Fruit fly (Drosophila melanogaster) whole organism, adult: ENCODE measurements around the gene shakB.

Experiments used
- CG11617 ChIP-seq: fragments of 200-800 bp; sonication (Bioruptor generic); optimal IDR thresholded peaks from 2 replicates; lab custom pipeline; 2017; ENCODE audit warnings: mild to moderate bottlenecking, missing biosample characterization, missing genetic modification reagents, missing genetic modification characterization
- CG12768 ChIP-seq: fragments of 200-800 bp; sonication (Bioruptor generic); optimal IDR thresholded peaks from 2 replicates; lab custom pipeline; 2017; ENCODE audit warnings: missing biosample characterization, missing genetic modification characterization, mild to moderate bottlenecking, moderate library complexity, missing genetic modification reagents
- CG14711 ChIP-seq: fragments of 200-800 bp; sonication (Bioruptor generic); optimal IDR thresholded peaks from 2 replicates; lab custom pipeline; 2018; ENCODE audit warnings: missing biosample characterization, mild to moderate bottlenecking, missing genetic modification characterization, moderate library complexity
- CG1620 ChIP-seq: fragments of 200-800 bp; sonication (Bioruptor generic); optimal IDR thresholded peaks from 2 replicates; lab custom pipeline; 2016; ENCODE audit warnings: missing biosample characterization, missing genetic modification characterization
- CG33017 ChIP-seq: fragments of 200-800 bp; sonication (Bioruptor generic); optimal IDR thresholded peaks from 2 replicates; lab custom pipeline; 2018; ENCODE audit warnings: missing biosample characterization, mild to moderate bottlenecking, missing genetic modification characterization, moderate library complexity
- CG5204 ChIP-seq: fragments of 200-800 bp; sonication (Bioruptor generic); optimal IDR thresholded peaks from 2 replicates; lab custom pipeline; 2016; ENCODE audit warnings: missing biosample characterization, missing genetic modification characterization
- CG7045 ChIP-seq: fragments of 200-800 bp; sonication (Bioruptor generic); optimal IDR thresholded peaks from 2 replicates; lab custom pipeline; 2017; ENCODE audit warnings: missing biosample characterization, mild to moderate bottlenecking, missing genetic modification characterization
- CG7101 ChIP-seq: fragments of 200-800 bp; sonication (Bioruptor generic); optimal IDR thresholded peaks from 2 replicates; lab custom pipeline; 2018; ENCODE audit warnings: missing biosample characterization, mild to moderate bottlenecking, missing genetic modification characterization, moderate library complexity
- Clk ChIP-seq: fragments of 200-800 bp; sonication (Bioruptor generic); optimal IDR thresholded peaks from 2 replicates; lab custom pipeline; 2017; ENCODE audit warnings: missing biosample characterization, missing genetic modification characterization
- Crg-1 ChIP-seq: fragments of 200-800 bp; sonication (Bioruptor generic); optimal IDR thresholded peaks from 2 replicates; lab custom pipeline; 2016; ENCODE audit warnings: missing biosample characterization, missing genetic modification characterization
- Hr96 ChIP-seq: fragments of 200-800 bp; sonication (Bioruptor generic); optimal IDR thresholded peaks from 2 replicates; lab custom pipeline; 2016; ENCODE audit warnings: missing biosample characterization, missing genetic modification characterization
- Mnt ChIP-seq: fragments of 200-800 bp; sonication (Bioruptor generic); optimal IDR thresholded peaks from 2 replicates; lab custom pipeline; 2016; ENCODE audit warnings: missing biosample characterization, mild to moderate bottlenecking, missing genetic modification characterization
- bab1 ChIP-seq: fragments of 200-800 bp; sonication (Bioruptor generic); optimal IDR thresholded peaks from 3 replicates; lab custom pipeline; 2019; ENCODE audit warnings: missing biosample characterization, mild to moderate bottlenecking, missing genetic modification characterization, moderate library complexity
- cic ChIP-seq: fragments of 200-800 bp; sonication (Bioruptor generic); optimal IDR thresholded peaks from 2 replicates; lab custom pipeline; 2017; ENCODE audit warnings: missing biosample characterization, mild to moderate bottlenecking, missing genetic modification characterization, moderate library complexity
- cnc ChIP-seq, 2 experiments: fragments of >200 bp; optimal IDR thresholded peaks; 2 replicates each; lab custom pipeline; 2017
- kay ChIP-seq: fragments of 200-800 bp; sonication (Bioruptor generic); peaks from one replicate; lab custom pipeline; 2016; ENCODE audit warnings: missing biosample characterization, missing genetic modification characterization, borderline replicate concordance
- ovo ChIP-seq: fragments of 200-800 bp; sonication (Bioruptor generic); optimal IDR thresholded peaks from 2 replicates; lab custom pipeline; 2016; ENCODE audit warnings: missing biosample characterization, missing genetic modification characterization
- pad ChIP-seq: fragments of 200-800 bp; sonication (Bioruptor generic); optimal IDR thresholded peaks from 3 replicates; lab custom pipeline; 2017; ENCODE audit warnings: missing biosample characterization, missing genetic modification characterization, mild to moderate bottlenecking, moderate library complexity, missing genetic modification reagents
- tj ChIP-seq: fragments of 200-800 bp; sonication (Bioruptor generic); optimal IDR thresholded peaks from 3 replicates; lab custom pipeline; 2017; ENCODE audit warnings: missing biosample characterization, mild to moderate bottlenecking, missing genetic modification characterization, moderate library complexity
- toe ChIP-seq: fragments of 200-800 bp; sonication (Bioruptor generic); optimal IDR thresholded peaks from 2 replicates; lab custom pipeline; 2016; ENCODE audit warnings: missing biosample characterization, missing genetic modification characterization

The shakB gene

DNA sequence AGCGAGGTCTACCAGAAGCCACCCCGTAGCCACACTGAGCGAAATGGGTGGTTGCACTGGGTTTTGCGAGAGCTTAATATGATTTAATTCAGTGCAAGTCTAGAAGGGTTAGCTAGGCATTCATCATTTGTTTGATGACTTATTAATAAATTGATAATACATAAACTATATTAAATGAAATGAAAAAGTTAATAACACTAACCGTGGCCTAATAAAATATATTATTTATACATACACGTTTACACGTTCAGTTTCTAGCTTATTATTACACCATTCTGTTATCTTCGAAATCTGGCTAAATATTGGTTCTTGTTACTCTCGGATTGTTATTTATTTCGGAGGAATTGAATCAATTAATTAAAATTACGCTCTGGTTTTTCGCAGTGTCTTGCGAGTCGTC, 170.4 kb downstream of the shakB start:
- no peak for TF ChIP-seq cnc (optimal IDR thresholded peaks at IDR 0.05; lab: Kevin White, UChicago)
- no peak for TF ChIP-seq pad (GFP tag; lab: Kevin White, UChicago)
- no peak for TF ChIP-seq CG1620 (GFP tag; lab: Kevin White, UChicago)
- TF ChIP-seq ovo, result no peak
- no peak for TF ChIP-seq bab1 (GFP tag; lab: Kevin White, UChicago)
- TF ChIP-seq CG5204 (GFP tag; lab: Kevin White, UChicago), result no peak
- no peak for TF ChIP-seq kay (GFP tag; lab: Kevin White, UChicago)

DNA sequence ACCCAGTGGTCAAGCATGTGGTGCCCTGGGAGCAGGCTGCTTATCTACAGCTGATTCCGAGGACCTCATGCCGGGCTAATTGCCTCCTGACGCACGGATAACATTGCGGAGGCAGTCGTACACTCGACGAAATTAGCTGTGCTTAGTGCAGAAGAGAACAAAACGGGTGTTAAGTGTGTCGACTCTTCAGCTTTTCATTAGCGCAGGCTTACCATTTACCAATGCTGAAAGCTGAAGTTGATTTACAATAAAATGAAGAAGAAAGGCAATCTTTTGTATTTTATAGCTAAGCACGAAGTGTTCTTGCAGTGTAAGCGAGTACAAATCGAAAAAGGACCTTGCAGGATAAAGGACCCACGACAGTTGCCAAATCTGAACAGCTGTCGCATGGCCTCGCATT, 173.7 kb downstream of the shakB start:
- TF ChIP-seq bab1 (GFP tag; lab: Kevin White, UChicago) (no peak), pad (GFP tag; lab: Kevin White, UChicago) (no peak), tj (no peak), Mnt (GFP tag; lab: Kevin White, UChicago) (no peak), CG5204 (GFP tag; lab: Kevin White, UChicago) (no peak), CG33017 (tag; lab: Kevin White, UChicago) (no peak), ovo (no peak), Crg-1 (GFP tag; lab: Kevin White, UChicago) (no peak)

DNA sequence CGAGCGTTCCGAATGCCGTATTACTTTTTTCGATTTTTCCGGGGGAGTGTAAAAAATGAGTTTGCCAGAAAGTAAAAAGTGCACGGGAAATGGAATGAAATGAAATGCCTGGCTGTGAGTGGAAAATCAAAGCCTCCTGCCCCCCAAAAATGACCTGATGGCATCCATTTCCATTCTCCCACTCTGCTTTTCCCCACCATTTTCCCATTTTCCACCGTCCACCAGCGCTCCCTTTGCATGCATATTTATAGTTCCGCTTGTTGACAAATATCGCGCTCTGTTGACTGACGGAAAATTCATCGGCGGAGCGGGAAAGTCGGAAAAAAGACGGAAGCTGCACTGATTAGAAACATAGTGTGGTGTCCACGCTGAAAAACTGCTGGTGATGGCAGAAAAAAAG, 181.0 kb downstream of the shakB start, which contains the start of gene CG15452:
TSS of gene CG15452 (minus strand) at position 101 of the 400 bp plus-strand sequence.
- no peak for TF ChIP-seq Crg-1 (GFP tag; lab: Kevin White, UChicago)
- no peak for TF ChIP-seq cnc (optimal IDR thresholded peaks at IDR 0.05; lab: Kevin White, UChicago)
- no peak for TF ChIP-seq CG14711 (tag; lab: Kevin White, UChicago)
- no peak for TF ChIP-seq cic (GFP tag; lab: Kevin White, UChicago)
- TF ChIP-seq CG12768 (GFP tag; lab: Kevin White, UChicago), result no peak
- TF ChIP-seq Hr96, result no peak
- no peak for TF ChIP-seq Mnt (GFP tag; lab: Kevin White, UChicago)
- no peak for TF ChIP-seq bab1 (GFP tag; lab: Kevin White, UChicago)
- no peak for TF ChIP-seq toe (GFP tag; lab: Kevin White, UChicago)
- no peak for TF ChIP-seq pad (GFP tag; lab: Kevin White, UChicago)

DNA sequence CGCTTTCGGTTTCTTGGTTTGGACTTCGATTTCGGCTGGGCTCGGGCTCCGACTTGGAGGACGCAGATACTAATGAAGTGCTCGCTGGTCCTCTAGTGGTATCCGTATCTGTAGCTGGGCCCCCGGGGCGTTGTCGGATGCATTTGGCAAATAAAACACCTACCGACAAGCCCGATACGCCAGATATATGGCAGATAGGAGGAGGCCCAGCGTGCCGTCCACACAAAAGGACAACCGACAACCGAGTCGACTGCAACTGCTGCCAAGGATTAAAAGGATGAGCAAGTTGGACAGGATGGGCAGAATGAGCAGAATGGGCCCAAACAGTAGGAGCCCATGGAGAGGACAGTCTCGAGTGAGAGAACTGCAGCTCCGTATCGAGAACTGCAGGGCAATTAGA, 187.3 kb downstream of the shakB start:
- TF ChIP-seq cic (GFP tag; lab: Kevin White, UChicago), result no peak
- no peak for TF ChIP-seq CG33017 (tag; lab: Kevin White, UChicago)
- TF ChIP-seq CG7101, result no peak

DNA sequence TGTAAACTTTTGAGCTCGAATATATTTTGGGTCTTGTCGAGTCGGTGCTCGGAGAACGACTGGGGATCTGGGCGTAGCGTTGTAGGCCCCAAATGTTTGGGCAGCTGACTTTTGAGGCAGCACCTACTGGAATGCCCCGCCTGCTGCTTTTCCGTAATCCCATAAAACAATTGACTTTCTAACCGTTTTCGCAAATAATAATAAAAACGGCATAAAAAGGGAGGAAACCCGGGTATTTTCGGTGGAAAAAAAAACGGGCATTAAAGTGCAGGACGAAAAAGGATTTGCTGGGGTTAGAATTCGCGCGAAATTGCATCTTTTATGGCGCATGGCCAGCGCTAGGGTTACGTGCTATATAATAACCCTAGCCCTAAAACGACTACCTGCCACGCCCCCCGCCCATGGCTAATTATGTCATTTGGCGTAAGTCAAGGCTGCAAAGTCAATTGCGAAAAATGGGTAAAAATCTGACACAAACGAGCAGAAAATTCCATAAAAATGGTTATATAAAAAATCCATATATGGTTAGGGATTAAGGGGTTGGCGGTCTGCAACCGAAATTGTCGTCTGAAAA, 190.9 kb downstream of the shakB start, which contains the start of gene CG1324:
TSS of gene CG1324 (minus strand) at position 51 of the 574 bp plus-strand sequence.
- no peak for TF ChIP-seq cic (GFP tag; lab: Kevin White, UChicago)
- TF ChIP-seq Clk (GFP tag; lab: Kevin White, UChicago), result no peak
- no peak for TF ChIP-seq CG11617 (GFP tag; lab: Kevin White, UChicago)
- no peak for TF ChIP-seq Mnt (GFP tag; lab: Kevin White, UChicago)
- TF ChIP-seq cnc (optimal IDR thresholded peaks at IDR 0.05; lab: Kevin White, UChicago), result no peak
- TF ChIP-seq pad (GFP tag; lab: Kevin White, UChicago), result no peak
- no peak for TF ChIP-seq Crg-1 (GFP tag; lab: Kevin White, UChicago)
- no peak for TF ChIP-seq tj
- no peak for TF ChIP-seq ovo
- TF ChIP-seq CG12768 (GFP tag; lab: Kevin White, UChicago), result no peak

DNA sequence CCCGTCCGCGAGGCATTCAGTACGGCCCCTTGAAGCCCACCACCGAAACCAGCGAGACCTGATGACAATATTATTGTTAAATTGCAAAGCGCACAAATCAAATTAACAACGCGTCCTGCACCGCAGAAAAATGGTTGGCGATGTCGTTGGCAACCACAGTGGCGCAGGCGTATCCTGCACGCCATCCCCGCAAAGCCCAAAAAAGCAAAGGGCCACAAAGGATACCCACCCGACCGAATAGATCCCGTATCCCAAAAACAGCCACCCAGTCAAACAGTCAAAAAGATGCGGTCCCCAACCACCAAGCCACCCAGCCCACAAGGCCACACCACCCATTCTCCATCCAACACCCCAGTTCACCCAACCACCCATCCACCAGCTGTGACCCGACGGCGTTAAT, 195.4 kb downstream of the shakB start:
- TF ChIP-seq CG14711 (tag; lab: Kevin White, UChicago) (no peak), kay (GFP tag; lab: Kevin White, UChicago) (no peak), tj (no peak), CG12768 (GFP tag; lab: Kevin White, UChicago) (no peak), cnc (optimal IDR thresholded peaks at IDR 0.05; lab: Kevin White, UChicago) (no peak), CG7045 (no peak), bab1 (GFP tag; lab: Kevin White, UChicago) (no peak), pad (GFP tag; lab: Kevin White, UChicago) (no peak), Hr96 (no peak), CG5204 (GFP tag; lab: Kevin White, UChicago) (no peak), Clk (GFP tag; lab: Kevin White, UChicago) (no peak), Mnt (GFP tag; lab: Kevin White, UChicago) (no peak)

DNA sequence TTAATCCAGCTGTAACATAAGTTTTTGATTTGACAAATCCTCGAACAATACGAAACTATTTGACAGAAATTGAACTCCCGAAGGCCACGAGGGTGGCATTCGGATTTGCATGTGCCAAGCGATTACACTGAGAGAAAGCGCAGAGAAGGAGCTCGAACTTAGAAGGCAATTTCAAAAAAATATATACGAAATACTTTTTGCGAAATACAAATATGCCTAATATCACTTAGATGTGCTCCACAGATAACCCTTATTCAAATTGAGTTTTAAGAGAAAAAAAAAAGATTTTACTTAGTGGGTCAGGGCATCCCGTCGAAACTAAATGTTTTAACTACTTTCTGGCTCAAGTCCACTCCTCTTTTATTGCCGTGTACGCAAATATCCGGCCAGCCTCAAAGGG, 198.3 kb downstream of the shakB start:
- no peak for TF ChIP-seq Crg-1 (GFP tag; lab: Kevin White, UChicago)
- no peak for TF ChIP-seq Hr96
- TF ChIP-seq tj, result no peak
- no peak for TF ChIP-seq CG5204 (GFP tag; lab: Kevin White, UChicago)
- no peak for TF ChIP-seq CG7101
- TF ChIP-seq CG11617 (GFP tag; lab: Kevin White, UChicago), result no peak
- no peak for TF ChIP-seq bab1 (GFP tag; lab: Kevin White, UChicago)
- TF ChIP-seq Mnt (GFP tag; lab: Kevin White, UChicago), result no peak
- TF ChIP-seq Clk (GFP tag; lab: Kevin White, UChicago), result no peak
- no peak for TF ChIP-seq cic (GFP tag; lab: Kevin White, UChicago)
- no peak for TF ChIP-seq CG1620 (GFP tag; lab: Kevin White, UChicago)
- no peak for TF ChIP-seq CG33017 (tag; lab: Kevin White, UChicago)
- TF ChIP-seq CG12768 (GFP tag; lab: Kevin White, UChicago), result no peak
- no peak for TF ChIP-seq cnc (optimal IDR thresholded peaks at IDR 0.05; lab: Kevin White, UChicago)
- no peak for TF ChIP-seq toe (GFP tag; lab: Kevin White, UChicago)
- TF ChIP-seq pad (GFP tag; lab: Kevin White, UChicago), result no peak
- no peak for TF ChIP-seq CG7045
- no peak for TF ChIP-seq kay (GFP tag; lab: Kevin White, UChicago)
